Worm (Caenorhabditis elegans) whole organism, L2 larva: Measurements from ENCODE around the gene zim-2.

Source experiments
- R02D3.7 ChIP-seq: fragments of 150-350 bp; optimal IDR thresholded peaks from 2 replicates; lab custom pipeline; 2014; ENCODE audit warnings: missing biosample characterization, missing genetic modification characterization
- fos-1 ChIP-seq: fragments of 150-350 bp; optimal IDR thresholded peaks from 2 replicates; lab custom pipeline; 2014; ENCODE audit warnings: missing biosample characterization, missing genetic modification characterization
- lin-39 ChIP-seq: fragments of 150-350 bp; optimal IDR thresholded peaks from 2 replicates; lab custom pipeline; 2014; ENCODE audit warnings: missing biosample characterization, missing genetic modification reagents, missing genetic modification characterization
- mdl-1 ChIP-seq, 2 experiments: fragments of 150-350 bp in 1 of 2; sonication (generic microtip) in 1 of 2; optimal IDR thresholded peaks; 2 replicates each; lab custom pipeline; 2017; ENCODE audit warnings: missing biosample characterization in 2 of 2, missing genetic modification characterization in 2 of 2
- nhr-12 ChIP-seq: fragments of 150-350 bp; optimal IDR thresholded peaks from 2 replicates; lab custom pipeline; 2014; ENCODE audit warnings: missing biosample characterization, missing genetic modification characterization
- nhr-25 ChIP-seq: fragments of 150-350 bp; sonication (generic microtip); optimal IDR thresholded peaks from 3 replicates; lab custom pipeline; 2014; ENCODE audit warnings: missing biosample characterization, missing genetic modification characterization
- peb-1 ChIP-seq: fragments of 150-350 bp; optimal IDR thresholded peaks from 2 replicates; lab custom pipeline; 2014; ENCODE audit warnings: missing biosample characterization, missing genetic modification characterization
- snpc-4 ChIP-seq: fragments of 150-350 bp; optimal IDR thresholded peaks from 2 replicates; lab custom pipeline; 2014; ENCODE audit warnings: missing biosample characterization, missing genetic modification characterization
- unc-39 ChIP-seq: fragments of 150-350 bp; optimal IDR thresholded peaks from 2 replicates; lab custom pipeline; 2014; ENCODE audit warnings: missing biosample characterization, missing genetic modification characterization

DNA sequence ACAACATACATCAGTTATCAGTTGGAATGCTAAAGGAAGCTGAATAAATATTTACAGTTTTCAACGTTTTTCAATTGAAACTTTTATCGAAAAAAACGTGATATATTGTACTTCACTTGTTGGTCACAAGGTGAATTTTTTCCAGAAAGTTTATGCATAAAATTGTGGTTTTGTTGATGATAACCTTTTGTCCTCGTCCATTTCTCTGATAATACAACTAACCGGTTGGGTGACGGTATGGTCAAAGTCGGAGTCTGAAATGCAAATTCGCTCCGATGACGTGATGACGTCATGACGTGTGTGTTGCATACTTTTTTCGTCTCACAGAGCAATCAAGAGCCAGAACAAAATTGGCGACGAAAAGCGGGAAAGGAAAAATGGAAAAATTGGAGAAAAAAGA is 43.6 kb upstream of the zim-2 start:
- no peak for TF ChIP-seq snpc-4 (tag; lab: Kevin White, UChicago)
- no peak for TF ChIP-seq fos-1 (tag; lab: Kevin White, UChicago)
- TF ChIP-seq peb-1 (tag; lab: Kevin White, UChicago) = no peak
- no peak for TF ChIP-seq unc-39 (tag; lab: Kevin White, UChicago)
- no peak for TF ChIP-seq nhr-25 (tag; lab: Kevin White, UChicago)
- no peak for TF ChIP-seq nhr-12
- no peak for TF ChIP-seq R02D3.7 (tag; lab: Kevin White, UChicago)
- no peak for TF ChIP-seq mdl-1 (tag; optimal IDR thresholded peaks at IDR 0.05; lab: Kevin White, UChicago)
- TF ChIP-seq lin-39 = no peak
